Worm (Caenorhabditis elegans) whole organism, L2 larva: Measurements from ENCODE around the gene str-190.

Experiments
- C34F6.9 ChIP-seq: fragments of 150-350 bp; optimal IDR thresholded peaks from 2 replicates; lab custom pipeline; 2014; ENCODE audit warnings: missing biosample characterization, missing genetic modification characterization
- F13H6.1 ChIP-seq: sonication (generic microtip); optimal IDR thresholded peaks from 2 replicates; lab custom pipeline; 2016; ENCODE audit warnings: missing genetic modification characterization, missing compliant biosample characterization
- R02D3.7 ChIP-seq: fragments of 150-350 bp; optimal IDR thresholded peaks from 2 replicates; lab custom pipeline; 2014; ENCODE audit warnings: missing biosample characterization, missing genetic modification characterization
- Y55F3AM.14 ChIP-seq: fragments of 200-800 bp; sonication (Bioruptor generic); optimal IDR thresholded peaks from 2 replicates; lab custom pipeline; 2018; ENCODE audit warnings: mild to moderate bottlenecking, missing genetic modification characterization, missing compliant biosample characterization
- ZK546.5 ChIP-seq: sonication (generic microtip); optimal IDR thresholded peaks from 2 replicates; lab custom pipeline; 2017; ENCODE audit warnings: missing biosample characterization, missing genetic modification characterization
- alr-1 ChIP-seq: fragments of 150-350 bp; optimal IDR thresholded peaks from 2 replicates; lab custom pipeline; 2014; ENCODE audit warnings: missing biosample characterization, missing genetic modification characterization
- aly-2 ChIP-seq: fragments of 150-350 bp; optimal IDR thresholded peaks from 2 replicates; lab custom pipeline; 2014; ENCODE audit warnings: missing biosample characterization, missing genetic modification characterization
- ama-1 ChIP-seq: fragments of 150-350 bp; optimal IDR thresholded peaks from 2 replicates; lab custom pipeline; 2018; ENCODE audit warnings: inconsistent platforms
- blmp-1 ChIP-seq: sonication (generic microtip); optimal IDR thresholded peaks from 2 replicates; lab custom pipeline; 2017; ENCODE audit warnings: missing genetic modification characterization, mild to moderate bottlenecking, missing compliant biosample characterization, antibody characterized with exemption, moderate library complexity; ENCODE audit not compliant: insufficient read depth
- ceh-16 ChIP-seq: fragments of 150-350 bp; optimal IDR thresholded peaks from 2 replicates; lab custom pipeline; 2014; ENCODE audit warnings: missing biosample characterization, missing genetic modification characterization
- ceh-82 ChIP-seq: fragments of 150-350 bp; optimal IDR thresholded peaks from 2 replicates; lab custom pipeline; 2014; ENCODE audit warnings: missing biosample characterization, missing genetic modification characterization
- crh-2 ChIP-seq: sonication (generic microtip); optimal IDR thresholded peaks from 2 replicates; lab custom pipeline; 2017; ENCODE audit warnings: missing biosample characterization, missing genetic modification characterization
- dmd-4 ChIP-seq: sonication (generic microtip); optimal IDR thresholded peaks from 2 replicates; lab custom pipeline; 2017; ENCODE audit warnings: missing biosample characterization, missing genetic modification characterization
- egl-27 ChIP-seq: sonication (generic microtip); optimal IDR thresholded peaks from 3 replicates; lab custom pipeline; 2017; ENCODE audit warnings: missing biosample characterization, missing genetic modification reagents, missing genetic modification characterization
- fos-1 ChIP-seq: fragments of 150-350 bp; optimal IDR thresholded peaks from 2 replicates; lab custom pipeline; 2014; ENCODE audit warnings: missing biosample characterization, missing genetic modification characterization
- gmeb-1 ChIP-seq: fragments of 150-350 bp; optimal IDR thresholded peaks from 2 replicates; lab custom pipeline; 2014; ENCODE audit warnings: missing biosample characterization, missing genetic modification characterization
- lin-13 ChIP-seq: fragments of 150-350 bp; optimal IDR thresholded peaks from 2 replicates; lab custom pipeline; 2014; ENCODE audit warnings: missing biosample characterization, missing genetic modification reagents, missing genetic modification characterization
- lin-39 ChIP-seq: fragments of 150-350 bp; optimal IDR thresholded peaks from 2 replicates; lab custom pipeline; 2014; ENCODE audit warnings: missing biosample characterization, missing genetic modification reagents, missing genetic modification characterization
- lsy-2 ChIP-seq, 2 experiments: fragments of 150-350 bp in 1 of 2; sonication (generic microtip) in 1 of 2; optimal IDR thresholded peaks; 2 replicates each; lab custom pipeline; 2014 to 2017; ENCODE audit warnings: missing biosample characterization in 2 of 2, missing genetic modification characterization in 2 of 2
- mab-5 ChIP-seq: fragments of 150-350 bp; optimal IDR thresholded peaks from 2 replicates; lab custom pipeline; 2014; ENCODE audit warnings: missing biosample characterization, missing genetic modification characterization
- mbf-1 ChIP-seq: sonication (generic microtip); optimal IDR thresholded peaks from 2 replicates; lab custom pipeline; 2017; ENCODE audit warnings: missing biosample characterization, missing genetic modification characterization
- mdl-1 ChIP-seq, 2 experiments: fragments of 150-350 bp in 1 of 2; sonication (generic microtip) in 1 of 2; optimal IDR thresholded peaks; 2 replicates each; lab custom pipeline; 2017; ENCODE audit warnings: missing biosample characterization in 2 of 2, missing genetic modification characterization in 2 of 2
- nhr-10 ChIP-seq: sonication (generic microtip); optimal IDR thresholded peaks from 2 replicates; lab custom pipeline; 2017; ENCODE audit warnings: missing biosample characterization, missing genetic modification characterization
- nhr-11 ChIP-seq: fragments of 150-350 bp; optimal IDR thresholded peaks from 2 replicates; lab custom pipeline; 2014; ENCODE audit warnings: missing biosample characterization, missing genetic modification characterization
- nhr-12 ChIP-seq: fragments of 150-350 bp; optimal IDR thresholded peaks from 2 replicates; lab custom pipeline; 2014; ENCODE audit warnings: missing biosample characterization, missing genetic modification characterization
- nhr-129 ChIP-seq: fragments of 150-350 bp; optimal IDR thresholded peaks from 2 replicates; lab custom pipeline; 2014; ENCODE audit warnings: missing biosample characterization, missing genetic modification characterization
- nhr-21 ChIP-seq: fragments of 150-350 bp; optimal IDR thresholded peaks from 2 replicates; lab custom pipeline; 2014; ENCODE audit warnings: missing biosample characterization, missing genetic modification characterization
- nhr-237 ChIP-seq: fragments of 150-350 bp; optimal IDR thresholded peaks from 2 replicates; lab custom pipeline; 2014; ENCODE audit warnings: missing biosample characterization, missing genetic modification characterization
- nhr-25 ChIP-seq: fragments of 150-350 bp; sonication (generic microtip); optimal IDR thresholded peaks from 3 replicates; lab custom pipeline; 2014; ENCODE audit warnings: missing biosample characterization, missing genetic modification characterization
- nhr-6 ChIP-seq: fragments of 150-350 bp; optimal IDR thresholded peaks from 2 replicates; lab custom pipeline; 2014; ENCODE audit warnings: missing biosample characterization, missing genetic modification characterization
- nhr-77 ChIP-seq: fragments of 150-350 bp; optimal IDR thresholded peaks from 2 replicates; lab custom pipeline; 2014; ENCODE audit warnings: missing biosample characterization, missing genetic modification characterization
- peb-1 ChIP-seq: fragments of 150-350 bp; optimal IDR thresholded peaks from 2 replicates; lab custom pipeline; 2014; ENCODE audit warnings: missing biosample characterization, missing genetic modification characterization
- sem-4 ChIP-seq: fragments of 150-350 bp; optimal IDR thresholded peaks from 2 replicates; lab custom pipeline; 2014; ENCODE audit warnings: missing biosample characterization, missing genetic modification reagents, missing genetic modification characterization
- skn-1 ChIP-seq: sonication (generic microtip); optimal IDR thresholded peaks from 2 replicates; lab custom pipeline; 2017; ENCODE audit warnings: missing biosample characterization, missing genetic modification characterization
- sma-3 ChIP-seq: sonication (generic microtip); optimal IDR thresholded peaks from 2 replicates; lab custom pipeline; 2016; ENCODE audit warnings: missing genetic modification reagents, missing genetic modification characterization, missing compliant biosample characterization
- sma-9 ChIP-seq, 2 experiments: fragments of 150-350 bp in 1 of 2; sonication (generic microtip) in 1 of 2; optimal IDR thresholded peaks; 2 replicates each; lab custom pipeline; 2014 to 2016; ENCODE audit warnings: missing genetic modification characterization in 2 of 2, mild to moderate bottlenecking in 1 of 2, missing biosample characterization in 1 of 2, missing compliant biosample characterization in 1 of 2, missing genetic modification reagents in 1 of 2, moderate library complexity in 1 of 2
- snpc-4 ChIP-seq: fragments of 150-350 bp; optimal IDR thresholded peaks from 2 replicates; lab custom pipeline; 2014; ENCODE audit warnings: missing biosample characterization, missing genetic modification characterization
- unc-55 ChIP-seq: fragments of 150-350 bp; sonication (generic microtip); optimal IDR thresholded peaks from 3 replicates; lab custom pipeline; 2014; ENCODE audit warnings: missing biosample characterization, missing genetic modification reagents, missing genetic modification characterization
- zag-1 ChIP-seq: fragments of 150-350 bp; optimal IDR thresholded peaks from 2 replicates; lab custom pipeline; 2014; ENCODE audit warnings: missing biosample characterization, missing genetic modification characterization
- ztf-1 ChIP-seq: fragments of 200-800 bp; sonication (Bioruptor generic); conservative IDR thresholded peaks from 2 replicates; pipeline ENCODE4 v1.3.6; 2022; ENCODE audit warnings: missing genetic modification characterization, missing compliant biosample characterization
- ztf-11 ChIP-seq: sonication (generic microtip); optimal IDR thresholded peaks from 2 replicates; lab custom pipeline; 2017; ENCODE audit warnings: missing biosample characterization, missing genetic modification characterization
- ztf-4 ChIP-seq: fragments of 150-350 bp; optimal IDR thresholded peaks from 2 replicates; lab custom pipeline; 2014; ENCODE audit warnings: missing biosample characterization, missing genetic modification characterization

Gene str-190

DNA sequence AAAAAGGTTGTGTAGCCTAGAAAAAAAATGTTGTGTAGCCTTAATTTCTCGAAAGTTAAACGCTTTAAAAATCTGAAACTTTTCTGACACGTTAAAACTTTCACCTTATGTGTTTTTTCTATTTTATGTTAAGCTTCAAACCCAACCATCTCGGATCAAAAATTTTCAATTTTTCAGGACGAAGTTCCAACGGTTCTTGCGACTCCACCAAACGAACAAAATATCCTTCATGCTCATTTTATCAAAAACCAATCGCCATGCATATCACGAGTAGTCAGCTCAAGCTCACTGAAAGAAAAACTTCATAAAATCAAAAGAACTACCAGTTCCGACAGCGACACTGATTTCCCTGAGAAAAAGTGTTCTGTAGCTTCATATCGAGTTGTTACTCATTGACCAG is 41.8 kb downstream of the str-190 start:
- no peak for TF ChIP-seq lin-13
- TF ChIP-seq zag-1 (tag; lab: Kevin White, UChicago): no peak
- no peak for TF ChIP-seq ama-1
- no peak for TF ChIP-seq gmeb-1
- no peak for TF ChIP-seq lin-39
- TF ChIP-seq blmp-1 (tag; lab: Kevin White, UChicago): no peak
- no peak for TF ChIP-seq C34F6.9 (tag; lab: Kevin White, UChicago)
- no peak for TF ChIP-seq Y55F3AM.14 (GFP tag; lab: Kevin White, UChicago)
- no peak for TF ChIP-seq nhr-10 (tag; lab: Kevin White, UChicago)
- TF ChIP-seq snpc-4 (tag; lab: Kevin White, UChicago): no peak
- TF ChIP-seq nhr-12 (tag; lab: Kevin White, UChicago): no peak
- TF ChIP-seq sem-4: no peak
- no peak for TF ChIP-seq crh-2 (tag; lab: Kevin White, UChicago)
- TF ChIP-seq nhr-11 (tag; lab: Kevin White, UChicago): no peak

DNA sequence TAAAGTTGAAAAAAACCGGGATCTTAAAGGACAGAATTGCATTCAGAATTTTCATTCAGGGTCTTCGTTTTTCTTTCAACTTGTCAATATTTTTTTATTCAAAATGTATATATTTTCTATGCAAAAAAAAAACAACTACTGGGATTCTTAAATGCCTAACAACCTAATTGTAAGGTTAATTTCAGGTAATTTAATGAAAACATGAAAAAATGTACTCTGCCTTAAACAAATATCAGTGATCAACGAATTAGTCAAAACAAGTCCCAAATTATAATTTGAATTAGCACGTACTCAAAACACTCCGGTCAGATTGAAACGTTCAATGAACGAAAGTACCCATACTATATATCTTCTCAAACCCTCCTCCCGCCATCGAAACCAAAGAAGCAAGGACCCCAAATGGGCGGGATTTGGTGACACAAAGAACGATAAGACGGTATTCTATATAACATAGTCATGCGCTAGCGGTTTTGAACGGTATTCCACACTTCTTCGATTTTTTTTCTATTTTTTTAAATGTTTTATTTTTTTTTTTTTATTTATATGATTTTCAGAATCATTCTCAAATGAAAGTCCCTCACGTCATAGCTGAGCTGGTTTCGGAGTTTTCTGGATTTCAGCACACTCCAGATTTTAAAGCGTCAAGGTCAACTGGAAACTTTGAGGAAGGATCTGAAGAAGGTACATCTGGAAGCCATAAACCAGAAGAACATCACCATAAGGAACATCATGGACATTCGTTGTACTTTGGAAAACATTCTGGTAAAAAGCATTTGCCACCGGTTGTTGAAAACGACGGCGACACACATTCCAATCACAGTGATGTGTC is 42.7 kb downstream of the str-190 start, which contains the start of the genes ddo-2 and F25E5.8:
Gene ddo-2, minus strand, starts transcription at position 330 of the 829 bp plus-strand sequence.
Gene F25E5.8, plus strand, starts transcription at position 555 of the 829 bp plus-strand sequence.
- TF ChIP-seq C34F6.9 (tag; lab: Kevin White, UChicago): no peak
- peak; percentile 38 for TF ChIP-seq blmp-1 (tag; lab: Kevin White, UChicago)
- no peak for TF ChIP-seq nhr-6 (tag; lab: Kevin White, UChicago)
- TF ChIP-seq nhr-129 (tag; lab: Kevin White, UChicago): no peak
- TF ChIP-seq nhr-25 (tag; lab: Kevin White, UChicago): peak; percentile 59
- no peak for TF ChIP-seq snpc-4 (tag; lab: Kevin White, UChicago)
- peak; percentile 20 for TF ChIP-seq sma-3 (GFP tag; lab: Kevin White, UChicago)
- peak; percentile 87 for TF ChIP-seq ama-1
- no peak for TF ChIP-seq mbf-1 (tag; lab: Kevin White, UChicago)
- TF ChIP-seq nhr-77: no peak
- TF ChIP-seq zag-1 (tag; lab: Kevin White, UChicago): no peak
- TF ChIP-seq dmd-4 (tag; lab: Kevin White, UChicago): no peak
- no peak for TF ChIP-seq F13H6.1 (tag; lab: Kevin White, UChicago)
- TF ChIP-seq nhr-21 (tag; lab: Kevin White, UChicago): peak; percentile 30
- peak; percentile 1 for TF ChIP-seq sem-4

DNA sequence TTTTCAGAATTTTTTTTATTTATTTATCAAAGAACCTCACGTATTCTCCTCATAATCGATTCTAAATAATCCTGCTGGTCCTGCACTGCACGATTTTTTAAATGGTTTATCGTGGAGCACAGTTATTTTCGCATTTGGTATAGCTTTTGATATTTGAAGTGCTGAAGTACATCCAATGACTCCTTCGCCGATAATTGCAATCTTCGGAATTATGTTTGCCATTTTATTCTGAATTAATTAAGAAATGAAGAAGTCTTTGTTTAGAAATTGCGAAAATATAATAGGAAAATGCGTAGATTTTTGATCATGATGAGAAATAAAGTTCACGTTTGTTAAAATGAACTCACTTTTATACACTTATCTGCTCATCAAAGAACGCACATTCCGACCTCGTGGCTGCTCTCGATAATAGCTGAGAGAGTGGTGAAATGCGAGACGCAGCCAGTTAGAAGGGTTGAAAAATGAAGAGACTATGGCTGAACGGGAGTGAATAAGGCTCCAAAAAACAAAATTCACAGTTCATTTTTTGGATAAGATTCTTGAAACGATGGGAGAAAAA is 43.4 kb downstream of the str-190 start:
- no peak for TF ChIP-seq alr-1 (tag; lab: Kevin White, UChicago)
- TF ChIP-seq unc-55 (GFP tag; lab: Kevin White, UChicago): no peak
- TF ChIP-seq ZK546.5 (tag; lab: Kevin White, UChicago): no peak
- TF ChIP-seq ztf-1: no peak
- TF ChIP-seq mbf-1 (tag; lab: Kevin White, UChicago): no peak
- TF ChIP-seq ceh-16 (tag; lab: Kevin White, UChicago): no peak
- peak; percentile 48 for TF ChIP-seq nhr-129 (tag; lab: Kevin White, UChicago)
- peak; percentile 88 for TF ChIP-seq ama-1
- no peak for TF ChIP-seq snpc-4 (tag; lab: Kevin White, UChicago)
- TF ChIP-seq blmp-1 (tag; lab: Kevin White, UChicago): no peak
- TF ChIP-seq lin-39: no peak
- TF ChIP-seq nhr-10 (tag; lab: Kevin White, UChicago): no peak
- TF ChIP-seq ztf-11 (tag; lab: Kevin White, UChicago): no peak
- TF ChIP-seq nhr-77: no peak
- peak; percentile 49 for TF ChIP-seq fos-1
- TF ChIP-seq C34F6.9 (tag; lab: Kevin White, UChicago): peak; percentile 76
- TF ChIP-seq nhr-6 (tag; lab: Kevin White, UChicago): no peak
- no peak for TF ChIP-seq lin-13
- no peak for TF ChIP-seq nhr-11 (tag; lab: Kevin White, UChicago)
- TF ChIP-seq egl-27 (tag; lab: Kevin White, UChicago): no peak
- peak; percentile 87 to 88 for TF ChIP-seq mdl-1 (tag; optimal IDR thresholded peaks at IDR 0.05; lab: Kevin White, UChicago)
- no peak for TF ChIP-seq peb-1 (tag; lab: Kevin White, UChicago)
- no peak for TF ChIP-seq ceh-82
- TF ChIP-seq nhr-12 (tag; lab: Kevin White, UChicago): no peak
- peak; percentile 46 for TF ChIP-seq sem-4
- TF ChIP-seq nhr-25 (tag; lab: Kevin White, UChicago): no peak
- peak; percentile 34 for TF ChIP-seq skn-1 (tag; lab: Kevin White, UChicago)
- peak; percentile 95 for TF ChIP-seq sma-9 (GFP tag; optimal IDR thresholded peaks at IDR 0.05; lab: Kevin White, UChicago)
- TF ChIP-seq sma-9 (tag; optimal IDR thresholded peaks at IDR 0.05; lab: Kevin White, UChicago): no peak
- TF ChIP-seq zag-1 (tag; lab: Kevin White, UChicago): peak; percentile 37
- TF ChIP-seq lsy-2 (tag; optimal IDR thresholded peaks at IDR 0.05; lab: Kevin White, UChicago): peak in 1 of 2 experiments; percentile 71
- TF ChIP-seq aly-2 (tag; lab: Kevin White, UChicago): no peak
- TF ChIP-seq R02D3.7 (tag; lab: Kevin White, UChicago): no peak
- no peak for TF ChIP-seq mab-5 (tag; lab: Kevin White, UChicago)
- no peak for TF ChIP-seq nhr-237 (tag; lab: Kevin White, UChicago)
- peak; percentile 78 for TF ChIP-seq crh-2 (tag; lab: Kevin White, UChicago)
- no peak for TF ChIP-seq nhr-21 (tag; lab: Kevin White, UChicago)
- peak; percentile 16 for TF ChIP-seq gmeb-1
- TF ChIP-seq F13H6.1 (tag; lab: Kevin White, UChicago): peak; percentile 64
- peak; percentile 6 for TF ChIP-seq ztf-4 (tag; lab: Kevin White, UChicago)
- no peak for TF ChIP-seq sma-3 (GFP tag; lab: Kevin White, UChicago)
- TF ChIP-seq, all 48 proteins: peak for 14
